Worm (Caenorhabditis elegans) whole organism, L1 larva: ENCODE measurements around the gene vps-33.1.
A peak's percentile ranks its signal among the peaks of the same experiment; 100 is the strongest.

Experiments
- C16A3.4 ChIP-seq: fragments of 150-350 bp; optimal IDR thresholded peaks from 2 replicates; lab custom pipeline; 2014; ENCODE audit warnings: missing biosample characterization, missing genetic modification characterization
- blmp-1 ChIP-seq: fragments of 150-350 bp; optimal IDR thresholded peaks from 2 replicates; lab custom pipeline; 2014; ENCODE audit warnings: missing biosample characterization, missing genetic modification characterization
- ceh-88 ChIP-seq: fragments of 200-800 bp; sonication (Bioruptor generic); IDR thresholded peaks from 2 replicates; pipeline ENCODE4 v1.3.6; 2022; ENCODE audit warnings: missing genetic modification characterization, missing compliant biosample characterization
- ceh-90 ChIP-seq: sonication (generic microtip); optimal IDR thresholded peaks from 2 replicates; lab custom pipeline; 2016; ENCODE audit warnings: missing genetic modification characterization, missing compliant biosample characterization
- dpl-1 ChIP-seq, 3 experiments: fragments of 150-350 bp in 2 of 3; sonication (generic microtip) in 1 of 3; optimal IDR thresholded peaks; 2 replicates each; lab custom pipeline; 2014 to 2017; ENCODE audit warnings: missing biosample characterization in 3 of 3, missing genetic modification characterization in 3 of 3, missing genetic modification reagents in 3 of 3
- dsc-1 ChIP-seq: sonication (generic microtip); optimal IDR thresholded peaks from 2 replicates; lab custom pipeline; 2016; ENCODE audit warnings: mild to moderate bottlenecking, missing genetic modification characterization, missing compliant biosample characterization
- efl-1 ChIP-seq, 4 experiments: fragments of 150-350 bp; optimal IDR thresholded peaks in 3 of 4; peaks in 1 of 4; 1 replicate in 1 of 4; 2 replicates in 3 of 4; lab custom pipeline; 2014; ENCODE audit warnings: missing biosample characterization in 2 of 4, missing genetic modification characterization in 2 of 4, missing genetic modification reagents in 2 of 4
- egl-13 ChIP-seq: sonication (generic microtip); optimal IDR thresholded peaks from 2 replicates; lab custom pipeline; 2016; ENCODE audit warnings: missing genotype, missing genetic modification reagents, missing genetic modification characterization, missing compliant biosample characterization
- egl-27 ChIP-seq, 2 experiments: fragments of 150-350 bp in 1 of 2; sonication (generic microtip); optimal IDR thresholded peaks; 3 replicates each; lab custom pipeline; 2017 to 2018; ENCODE audit warnings: missing biosample characterization in 2 of 2, missing genetic modification characterization in 2 of 2, missing genetic modification reagents in 2 of 2
- fkh-4 ChIP-seq: sonication (generic microtip); optimal IDR thresholded peaks from 2 replicates; lab custom pipeline; 2016; ENCODE audit warnings: missing compliant biosample characterization, missing genetic modification characterization, borderline replicate concordance
- fkh-8 ChIP-seq: sonication (generic microtip); optimal IDR thresholded peaks from 2 replicates; lab custom pipeline; 2016; ENCODE audit warnings: mild to moderate bottlenecking, missing genetic modification characterization, missing compliant biosample characterization
- hlh-17 ChIP-seq: fragments of 200-800 bp; sonication (Bioruptor generic); optimal IDR thresholded peaks from 2 replicates; lab custom pipeline; 2018; ENCODE audit warnings: missing genetic modification characterization, mild to moderate bottlenecking, missing compliant biosample characterization, moderate library complexity, borderline replicate concordance
- hpl-2 ChIP-seq: fragments of 150-350 bp; optimal IDR thresholded peaks from 2 replicates; lab custom pipeline; 2014; ENCODE audit warnings: missing biosample characterization, missing genetic modification reagents, missing genetic modification characterization
- irx-1 ChIP-seq: sonication (generic microtip); optimal IDR thresholded peaks from 2 replicates; lab custom pipeline; 2016; ENCODE audit warnings: missing genetic modification characterization, missing compliant biosample characterization
- isw-1 ChIP-seq: fragments of 200-800 bp; sonication (Bioruptor generic); IDR thresholded peaks from 2 replicates; pipeline ENCODE4 v1.3.6; 2022; ENCODE audit warnings: missing genetic modification characterization, missing compliant biosample characterization
- jun-1 ChIP-seq: fragments of 150-350 bp; optimal IDR thresholded peaks from 2 replicates; lab custom pipeline; 2014; ENCODE audit warnings: missing biosample characterization, missing genetic modification reagents, missing genetic modification characterization
- lin-14 ChIP-seq: fragments of 200-800 bp; sonication (Bioruptor generic); optimal IDR thresholded peaks from 2 replicates; lab custom pipeline; 2018; ENCODE audit warnings: mild to moderate bottlenecking, missing genetic modification characterization, moderate library complexity, missing compliant biosample characterization
- lin-35 ChIP-seq, 2 experiments: fragments of 150-350 bp; optimal IDR thresholded peaks; 2 replicates each; lab custom pipeline; 2014; ENCODE audit warnings: missing biosample characterization in 2 of 2, missing genetic modification characterization in 2 of 2, missing genetic modification reagents in 2 of 2
- lir-3 ChIP-seq: sonication (generic microtip); optimal IDR thresholded peaks from 2 replicates; lab custom pipeline; 2016; ENCODE audit warnings: mild to moderate bottlenecking, missing genetic modification characterization, moderate library complexity, missing compliant biosample characterization; ENCODE audit not compliant: poor library complexity
- lsy-2 ChIP-seq, 2 experiments: fragments of 150-350 bp; optimal IDR thresholded peaks; 2 replicates each; lab custom pipeline; 2014; ENCODE audit warnings: missing biosample characterization in 2 of 2, missing genetic modification characterization in 2 of 2
- mab-9 ChIP-seq: fragments of 200-800 bp; sonication (Bioruptor generic); IDR thresholded peaks from 2 replicates; pipeline ENCODE4 v1.3.6; 2022; ENCODE audit warnings: missing genetic modification reagents, missing genetic modification characterization, missing compliant biosample characterization
- mdl-1 ChIP-seq, 2 experiments: fragments of 150-350 bp; optimal IDR thresholded peaks; 2 replicates each; lab custom pipeline; 2014 to 2017; ENCODE audit warnings: missing biosample characterization in 2 of 2, missing genetic modification characterization in 2 of 2, inconsistent platforms in 1 of 2
- mef-2 ChIP-seq: fragments of 150-350 bp; optimal IDR thresholded peaks from 2 replicates; lab custom pipeline; 2014; ENCODE audit warnings: missing biosample characterization, missing genetic modification characterization
- mep-1 ChIP-seq: fragments of 150-350 bp; optimal IDR thresholded peaks from 2 replicates; lab custom pipeline; 2014; ENCODE audit warnings: missing biosample characterization, missing genetic modification characterization
- nhr-12 ChIP-seq: sonication (generic microtip); optimal IDR thresholded peaks from 2 replicates; lab custom pipeline; 2017; ENCODE audit warnings: missing biosample characterization, missing genetic modification characterization
- nhr-20 ChIP-seq: sonication (generic microtip); optimal IDR thresholded peaks from 2 replicates; lab custom pipeline; 2016; ENCODE audit warnings: mild to moderate bottlenecking, missing genetic modification characterization, missing compliant biosample characterization
- nhr-47 ChIP-seq: sonication (generic microtip); optimal IDR thresholded peaks from 2 replicates; lab custom pipeline; 2016; ENCODE audit warnings: mild to moderate bottlenecking, missing genetic modification characterization, moderate library complexity, missing compliant biosample characterization
- nhr-71 ChIP-seq: sonication (generic microtip); optimal IDR thresholded peaks from 2 replicates; lab custom pipeline; 2016; ENCODE audit warnings: mild to moderate bottlenecking, missing genetic modification characterization, moderate library complexity, missing compliant biosample characterization
- nhr-76 ChIP-seq: sonication (generic microtip); optimal IDR thresholded peaks from 2 replicates; lab custom pipeline; 2017; ENCODE audit warnings: missing biosample characterization, missing genetic modification characterization
- nhr-77 ChIP-seq: fragments of 150-350 bp; optimal IDR thresholded peaks from 2 replicates; lab custom pipeline; 2014; ENCODE audit warnings: missing biosample characterization, missing genetic modification characterization
- nhr-90 ChIP-seq: sonication (generic microtip); optimal IDR thresholded peaks from 2 replicates; lab custom pipeline; 2016; ENCODE audit warnings: mild to moderate bottlenecking, missing genetic modification characterization, missing compliant biosample characterization; ENCODE audit not compliant: poor library complexity
- pag-3 ChIP-seq: sonication (generic microtip); optimal IDR thresholded peaks from 2 replicates; lab custom pipeline; 2017; ENCODE audit warnings: missing genetic modification characterization, mild to moderate bottlenecking, missing compliant biosample characterization, antibody characterized with exemption, borderline replicate concordance; ENCODE audit not compliant: insufficient read depth
- pqm-1 ChIP-seq: sonication (generic microtip); optimal IDR thresholded peaks from 3 replicates; lab custom pipeline; 2017; ENCODE audit warnings: missing biosample characterization, missing genetic modification characterization
- rnt-1 ChIP-seq: sonication (generic microtip); optimal IDR thresholded peaks from 2 replicates; lab custom pipeline; 2016; ENCODE audit warnings: mild to moderate bottlenecking, missing genetic modification characterization, moderate library complexity, missing compliant biosample characterization
- skn-1 ChIP-seq: fragments of 150-350 bp; optimal IDR thresholded peaks from 2 replicates; lab custom pipeline; 2014; ENCODE audit warnings: missing biosample characterization, missing genetic modification characterization
- snu-23 ChIP-seq: sonication (generic microtip); optimal IDR thresholded peaks from 2 replicates; lab custom pipeline; 2016; ENCODE audit warnings: missing genetic modification characterization, missing compliant biosample characterization
- swsn-7 ChIP-seq: sonication (generic microtip); optimal IDR thresholded peaks from 2 replicates; lab custom pipeline; 2016; ENCODE audit warnings: missing genetic modification characterization, missing compliant biosample characterization
- tbx-2 ChIP-seq: sonication (generic microtip); optimal IDR thresholded peaks from 2 replicates; lab custom pipeline; 2016; ENCODE audit warnings: missing genetic modification characterization, missing compliant biosample characterization
- unc-130 ChIP-seq: fragments of 150-350 bp; optimal IDR thresholded peaks from 2 replicates; lab custom pipeline; 2017; ENCODE audit warnings: missing biosample characterization, missing genetic modification characterization, inconsistent platforms
- unc-98 ChIP-seq: fragments of 200-800 bp; sonication (Bioruptor generic); IDR thresholded peaks from 2 replicates; pipeline ENCODE4 v1.3.6; 2022; ENCODE audit warnings: missing genetic modification characterization, missing compliant biosample characterization
- zag-1 ChIP-seq: fragments of 150-350 bp; optimal IDR thresholded peaks from 2 replicates; lab custom pipeline; 2014; ENCODE audit warnings: missing biosample characterization, missing genetic modification characterization
- ztf-11 ChIP-seq, 2 experiments: sonication (generic microtip); optimal IDR thresholded peaks; 2 replicates each; lab custom pipeline; 2016 to 2017; ENCODE audit warnings: missing genetic modification characterization in 2 of 2, missing biosample characterization in 1 of 2, missing compliant biosample characterization in 1 of 2

Gene vps-33.1

DNA sequence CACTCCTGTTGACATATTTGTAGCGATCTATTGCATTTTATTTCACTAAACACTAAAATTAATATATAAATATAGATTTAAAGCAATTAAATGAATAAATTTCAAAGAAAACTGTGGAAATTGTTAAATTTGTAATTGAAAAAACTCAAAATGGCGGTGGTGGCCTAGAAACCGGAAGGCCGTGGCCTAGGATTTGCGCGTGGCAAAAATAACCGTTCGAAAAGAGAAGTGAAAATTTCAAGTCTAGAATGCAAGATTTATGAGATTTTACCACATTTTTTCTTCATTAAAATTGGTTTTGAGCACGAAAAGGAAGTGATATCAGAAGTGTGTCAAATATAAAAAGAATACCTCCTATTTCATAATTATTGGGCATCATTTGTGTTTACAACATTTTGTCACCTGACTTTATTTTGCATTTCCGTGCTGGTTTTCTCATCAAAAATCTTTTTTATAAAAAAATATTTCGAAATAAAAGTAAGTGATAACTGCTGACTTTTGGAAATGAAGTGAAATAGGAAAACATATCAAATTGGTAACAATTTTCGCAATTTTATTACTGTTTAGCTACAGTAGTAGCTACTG lies 17.0 kb upstream of the vps-33.1 start, which contains the start of gene fli-1:
Gene fli-1 (minus strand): TSS at position 58 of the 585 bp plus-strand sequence.
- TF ChIP-seq ceh-88 (GFP tag; lab: Robert Waterston, UW) (no peak), fkh-4 (tag; lab: Kevin White, UChicago) (no peak), ceh-90 (peak; percentile 60), fkh-8 (tag; lab: Kevin White, UChicago) (peak; percentile 11), ztf-11 (tag; optimal IDR thresholded peaks at IDR 0.05; lab: Kevin White, UChicago) (peak in 1 of 2 experiments; percentile 14), zag-1 (tag; lab: Kevin White, UChicago) (no peak), unc-98 (GFP tag; lab: Robert Waterston, UW) (0 out of 2 replicates have a peak, but pooled peaks have one; percentile 13), nhr-71 (peak; percentile 42), skn-1 (tag; lab: Kevin White, UChicago) (peak; percentile 16), dsc-1 (tag; lab: Kevin White, UChicago) (peak; percentile 3), mef-2 (no peak), lsy-2 (tag; optimal IDR thresholded peaks at IDR 0.05; lab: Kevin White, UChicago) (peak; percentile 7 to 33), lir-3 (tag; lab: Kevin White, UChicago) (peak; percentile 38), lin-14 (GFP tag; lab: Kevin White, UChicago) (peak; percentile 82), unc-130 (tag; lab: Kevin White, UChicago) (no peak), nhr-76 (tag; lab: Kevin White, UChicago) (no peak), jun-1 (tag; lab: Kevin White, UChicago) (no peak), C16A3.4 (no peak), dpl-1 (GFP tag; optimal IDR thresholded peaks at IDR 0.05; lab: Kevin White, UChicago) (peak in 1 of 3 experiments; percentile 36), pqm-1 (no peak), blmp-1 (tag; lab: Kevin White, UChicago) (peak; percentile 22), lin-35 (GFP tag; optimal IDR thresholded peaks at IDR 0.05; lab: Kevin White, UChicago) (peak in 1 of 2 experiments; percentile 32), nhr-90 (tag; lab: Kevin White, UChicago) (peak; percentile 35), nhr-47 (peak; percentile 45), swsn-7 (tag; lab: Kevin White, UChicago) (peak; percentile 5), snu-23 (GFP tag; lab: Kevin White, UChicago) (peak; percentile 28), efl-1 (optimal IDR thresholded peaks at IDR 0.05; lab: Kevin White, UChicago) (peak; percentile 0 to 40), efl-1 (GFP tag; optimal IDR thresholded peaks at IDR 0.05 in 1 of 2; lab: Kevin White, UChicago) (peak; percentile 36 to 42), mep-1 (tag; lab: Kevin White, UChicago) (peak; percentile 44), rnt-1 (peak; percentile 77), nhr-12 (tag; lab: Kevin White, UChicago) (no peak)

DNA sequence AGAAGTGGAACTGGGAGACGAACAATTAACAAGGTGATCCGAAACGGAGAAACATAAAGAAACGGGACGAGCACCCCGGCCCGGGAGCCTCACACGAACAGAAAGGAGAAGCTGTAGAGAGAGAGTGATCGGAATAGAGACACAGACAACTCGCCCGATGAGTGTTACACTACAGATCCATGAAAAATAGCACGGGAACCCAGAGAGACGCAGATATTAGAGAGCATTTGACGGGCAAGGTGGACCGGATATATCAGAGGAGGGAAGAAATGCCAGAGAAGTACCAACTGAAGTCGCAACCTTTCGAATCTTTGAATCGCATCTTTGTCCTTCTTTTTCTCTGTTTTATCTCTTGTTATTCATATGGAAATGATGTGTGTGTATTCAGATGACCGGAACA lies 16.3 kb upstream of the vps-33.1 start, which contains the start of gene anmt-1:
Gene anmt-1 (plus strand): TSS at position 388 of the 400 bp plus-strand sequence.
- TF ChIP-seq snu-23 (GFP tag; lab: Kevin White, UChicago) (peak; percentile 12), C16A3.4 (no peak), efl-1 (optimal IDR thresholded peaks at IDR 0.05; lab: Kevin White, UChicago) (peak in 1 of 2 experiments; percentile 10), efl-1 (GFP tag; optimal IDR thresholded peaks at IDR 0.05 in 1 of 2; lab: Kevin White, UChicago) (no peak), ceh-88 (GFP tag; lab: Robert Waterston, UW) (no peak), hpl-2 (no peak), egl-27 (tag; optimal IDR thresholded peaks at IDR 0.05; lab: Kevin White, UChicago) (no peak), nhr-90 (tag; lab: Kevin White, UChicago) (no peak), mab-9 (GFP tag; lab: Robert Waterston, UW) (no peak), unc-98 (GFP tag; lab: Robert Waterston, UW) (no peak), mdl-1 (tag; optimal IDR thresholded peaks at IDR 0.05; lab: Kevin White, UChicago) (no peak), tbx-2 (tag; lab: Kevin White, UChicago) (no peak), hlh-17 (GFP tag; lab: Kevin White, UChicago) (no peak), nhr-77 (tag; lab: Kevin White, UChicago) (no peak), mef-2 (no peak), zag-1 (tag; lab: Kevin White, UChicago) (no peak), irx-1 (tag; lab: Kevin White, UChicago) (no peak), nhr-20 (tag; lab: Kevin White, UChicago) (no peak), pag-3 (tag; lab: Kevin White, UChicago) (no peak), rnt-1 (peak; percentile 57), nhr-71 (peak; percentile 36), swsn-7 (tag; lab: Kevin White, UChicago) (no peak), egl-13 (tag; lab: Kevin White, UChicago) (no peak), pqm-1 (no peak), isw-1 (GFP tag; lab: Robert Waterston, UW) (no peak), nhr-47 (no peak), lin-14 (GFP tag; lab: Kevin White, UChicago) (peak; percentile 59)
- TF ChIP-seq, all 84 proteins: peak for 5
